Fruit fly (Drosophila melanogaster) whole organism, embryonic: ENCODE results near the gene APP-BP1.

Source experiments
- ATbp ChIP-seq: fragments of 200-800 bp; sonication (Bioruptor generic); optimal IDR thresholded peaks from 2 replicates; lab custom pipeline; 2017; ENCODE audit warnings: missing biosample characterization, mild to moderate bottlenecking, missing genetic modification characterization, missing genetic modification reagents
- Atf3 ChIP-seq: fragments of 200-800 bp; sonication (Bioruptor generic); optimal IDR thresholded peaks from 3 replicates; lab custom pipeline; 2016; ENCODE audit warnings: missing biosample characterization, missing genetic modification characterization
- Blimp-1 ChIP-seq: fragments of 200-800 bp; sonication (Bioruptor generic); optimal IDR thresholded peaks from 3 replicates; lab custom pipeline; 2018; ENCODE audit warnings: missing biosample characterization, missing genetic modification characterization, mild to moderate bottlenecking, moderate library complexity, missing genetic modification reagents
- C15 ChIP-seq: fragments of 200-800 bp; sonication (Bioruptor generic); IDR thresholded peaks from 3 replicates; pipeline ENCODE4 v1.3.6; 2022; ENCODE audit warnings: missing biosample characterization, missing genetic modification characterization
- CG11085 ChIP-seq: fragments of 200-800 bp; sonication (Bioruptor generic); IDR thresholded peaks from 2 replicates; pipeline ENCODE4 v1.3.6; 2022; ENCODE audit warnings: missing biosample characterization, missing genetic modification characterization
- CG13424 ChIP-seq: fragments of 200-800 bp; sonication (Bioruptor generic); optimal IDR thresholded peaks from 2 replicates; lab custom pipeline; 2019; ENCODE audit warnings: missing biosample characterization, mild to moderate bottlenecking, missing genetic modification characterization, moderate library complexity
- CG15479 ChIP-seq: fragments of 200-800 bp; sonication (Bioruptor generic); optimal IDR thresholded peaks from 3 replicates; lab custom pipeline; 2019; ENCODE audit warnings: missing biosample characterization, mild to moderate bottlenecking, missing genetic modification characterization, moderate library complexity
- CG1647 ChIP-seq: fragments of 200-800 bp; sonication (Bioruptor generic); optimal IDR thresholded peaks from 3 replicates; lab custom pipeline; 2016; ENCODE audit warnings: missing biosample characterization, missing genetic modification characterization
- CG16813 ChIP-seq: fragments of 200-800 bp; sonication (Bioruptor generic); IDR thresholded peaks from 3 replicates; pipeline ENCODE4 v1.3.6; 2022; ENCODE audit warnings: missing biosample characterization, missing genetic modification characterization; ENCODE audit not compliant: partially characterized antibody
- CG17568 ChIP-seq: fragments of 200-800 bp; sonication (Bioruptor generic); optimal IDR thresholded peaks from 2 replicates; lab custom pipeline; 2018; ENCODE audit warnings: missing biosample characterization, mild to moderate bottlenecking, missing genetic modification characterization, moderate library complexity
- CG18764 ChIP-seq: fragments of 200-800 bp; sonication (Bioruptor generic); optimal IDR thresholded peaks from 3 replicates; lab custom pipeline; 2016; ENCODE audit warnings: missing biosample characterization, missing genetic modification characterization
- CG2678 ChIP-seq: fragments of 200-800 bp; sonication (Bioruptor generic); optimal IDR thresholded peaks from 3 replicates; lab custom pipeline; 2019; ENCODE audit warnings: missing biosample characterization, mild to moderate bottlenecking, missing genetic modification characterization, moderate library complexity
- CG31224 ChIP-seq: fragments of 200-800 bp; sonication (Bioruptor generic); IDR thresholded peaks from 2 replicates; pipeline ENCODE4 v1.3.6; 2022; ENCODE audit warnings: missing biosample characterization, missing genetic modification characterization
- CG3726 ChIP-seq: fragments of 200-800 bp; sonication (Bioruptor generic); IDR thresholded peaks from 3 replicates; pipeline ENCODE4, ENCODE4 v1.3.6; 2022; ENCODE audit warnings: missing biosample characterization, missing genetic modification characterization
- CG5180 ChIP-seq: fragments of 200-800 bp; sonication (Bioruptor generic); optimal IDR thresholded peaks from 3 replicates; lab custom pipeline; 2017; ENCODE audit warnings: missing biosample characterization, missing genetic modification characterization, mild to moderate bottlenecking, moderate library complexity, missing genetic modification reagents
- CG5953 ChIP-seq: fragments of 200-800 bp; sonication (Bioruptor generic); IDR thresholded peaks from 2 replicates; pipeline ENCODE4 v1.3.6; 2022; ENCODE audit warnings: missing biosample characterization, missing genetic modification characterization
- CG6791 ChIP-seq: fragments of 200-800 bp; sonication (Bioruptor generic); IDR thresholded peaks from 3 replicates; pipeline ENCODE4 v1.3.6; 2022; ENCODE audit warnings: missing biosample characterization, missing genetic modification characterization; ENCODE audit not compliant: partially characterized antibody
- CG8478 ChIP-seq: fragments of >200 bp; optimal IDR thresholded peaks from 2 replicates; lab custom pipeline; 2018
- CG9437 ChIP-seq: fragments of 200-800 bp; sonication (Bioruptor generic); optimal IDR thresholded peaks from 2 replicates; lab custom pipeline; 2018; ENCODE audit warnings: missing biosample characterization, mild to moderate bottlenecking, missing genetic modification characterization
- D ChIP-seq, 2 experiments: fragments of 200-800 bp in 1 of 2; fragments of >200 bp in 1 of 2; sonication (Bioruptor generic) in 1 of 2; optimal IDR thresholded peaks; 2 replicates in 1 of 2; 3 replicates in 1 of 2; lab custom pipeline; 2017; ENCODE audit warnings: mild to moderate bottlenecking in 1 of 2, missing biosample characterization in 1 of 2, missing genetic modification characterization in 1 of 2, missing genetic modification reagents in 1 of 2
- Dip3 ChIP-seq: fragments of 200-800 bp; sonication (Bioruptor generic); optimal IDR thresholded peaks from 3 replicates; lab custom pipeline; 2016; ENCODE audit warnings: missing biosample characterization, missing genetic modification characterization
- Hr3 ChIP-seq: fragments of 200-800 bp; sonication (Bioruptor generic); optimal IDR thresholded peaks from 3 replicates; lab custom pipeline; 2016; ENCODE audit warnings: missing biosample characterization, missing genetic modification characterization
- PHDP ChIP-seq: fragments of 200-800 bp; sonication (Bioruptor generic); optimal IDR thresholded peaks from 3 replicates; lab custom pipeline; 2018; ENCODE audit warnings: missing biosample characterization, mild to moderate bottlenecking, missing genetic modification characterization, moderate library complexity
- Pdp1 ChIP-seq, 2 experiments: fragments of 200-800 bp; sonication (Bioruptor generic); optimal IDR thresholded peaks; 3 replicates each; lab custom pipeline; 2016; ENCODE audit warnings: missing biosample characterization in 2 of 2, missing genetic modification characterization in 2 of 2, mild to moderate bottlenecking in 1 of 2, moderate library complexity in 1 of 2
- Tbp ChIP-seq: fragments of >200 bp; optimal IDR thresholded peaks from 2 replicates; lab custom pipeline; 2018; ENCODE audit warnings: missing biosample characterization, missing genetic modification characterization
- aop ChIP-seq: fragments of 200-800 bp; sonication (Bioruptor generic); IDR thresholded peaks from 2 replicates; pipeline ENCODE4 v1.3.6; 2022; ENCODE audit warnings: missing biosample characterization, missing genetic modification characterization
- cas ChIP-seq: fragments of 200-800 bp; sonication (Bioruptor generic); IDR thresholded peaks from 2 replicates; pipeline ENCODE4 v1.3.6; 2022; ENCODE audit warnings: missing biosample characterization, missing genetic modification characterization
- cg ChIP-seq: fragments of 200-800 bp; sonication (Bioruptor generic); optimal IDR thresholded peaks from 3 replicates; lab custom pipeline; 2019; ENCODE audit warnings: missing biosample characterization, mild to moderate bottlenecking, missing genetic modification characterization, moderate library complexity
- corto ChIP-seq: fragments of 200-800 bp; sonication (Bioruptor generic); optimal IDR thresholded peaks from 2 replicates; lab custom pipeline; 2016; ENCODE audit warnings: missing biosample characterization, mild to moderate bottlenecking, missing genetic modification characterization, moderate library complexity
- croc ChIP-seq: fragments of 200-800 bp; sonication (Bioruptor generic); conservative IDR thresholded peaks from 3 replicates; pipeline ENCODE4 v1.3.6; 2022; ENCODE audit warnings: missing biosample characterization, missing genetic modification characterization
- disco-r ChIP-seq: fragments of 200-800 bp; sonication (Bioruptor generic); optimal IDR thresholded peaks from 2 replicates; lab custom pipeline; 2016; ENCODE audit warnings: missing biosample characterization, missing genetic modification characterization
- ems ChIP-seq: fragments of 200-800 bp; sonication (Bioruptor generic); optimal IDR thresholded peaks from 3 replicates; lab custom pipeline; 2016; ENCODE audit warnings: missing biosample characterization, missing genetic modification characterization
- ind ChIP-seq: fragments of 200-800 bp; sonication (Bioruptor generic); optimal IDR thresholded peaks from 3 replicates; lab custom pipeline; 2016; ENCODE audit warnings: missing biosample characterization, missing genetic modification characterization
- insv ChIP-seq, 2 experiments: fragments of 200-800 bp; sonication (Bioruptor generic); optimal IDR thresholded peaks; 3 replicates each; lab custom pipeline; 2016 to 2018; ENCODE audit warnings: missing biosample characterization in 2 of 2, missing genetic modification characterization in 2 of 2
- lbe ChIP-seq: fragments of 200-800 bp; sonication (Bioruptor generic); optimal IDR thresholded peaks from 2 replicates; lab custom pipeline; 2016; ENCODE audit warnings: missing biosample characterization, mild to moderate bottlenecking, missing genetic modification characterization
- lov ChIP-seq, 2 experiments: fragments of 200-800 bp in 1 of 2; fragments of >200 bp in 1 of 2; sonication (Bioruptor generic) in 1 of 2; IDR thresholded peaks in 1 of 2; optimal IDR thresholded peaks in 1 of 2; 2 replicates in 1 of 2; 3 replicates in 1 of 2; pipeline versions ENCODE4 v1.3.6 to Lab custom; 2017 to 2022; ENCODE audit warnings: missing biosample characterization in 1 of 2, missing genetic modification characterization in 1 of 2
- nerfin-1 ChIP-seq: fragments of 200-800 bp; sonication (Bioruptor generic); optimal IDR thresholded peaks from 3 replicates; lab custom pipeline; 2019; ENCODE audit warnings: missing biosample characterization, mild to moderate bottlenecking, missing genetic modification characterization, moderate library complexity
- nerfin-2 ChIP-seq: fragments of 200-800 bp; sonication (Bioruptor generic); IDR thresholded peaks from 2 replicates; pipeline ENCODE4 v1.3.6; 2022; ENCODE audit warnings: missing biosample characterization, missing genetic modification characterization; ENCODE audit not compliant: partially characterized antibody
- phol ChIP-seq: fragments of 200-800 bp; sonication (Bioruptor generic); optimal IDR thresholded peaks from 3 replicates; lab custom pipeline; 2018; ENCODE audit warnings: missing biosample characterization, mild to moderate bottlenecking, missing genetic modification characterization, moderate library complexity
- psq ChIP-seq: fragments of 200-800 bp; sonication (Bioruptor generic); optimal IDR thresholded peaks from 2 replicates; lab custom pipeline; 2017; ENCODE audit warnings: missing biosample characterization, missing genetic modification characterization
- schlank ChIP-seq: fragments of 200-800 bp; sonication (Bioruptor generic); optimal IDR thresholded peaks from 2 replicates; lab custom pipeline; 2018; ENCODE audit warnings: missing biosample characterization, mild to moderate bottlenecking, missing genetic modification characterization
- sim ChIP-seq: fragments of 200-800 bp; sonication (Bioruptor generic); IDR thresholded peaks from 2 replicates; pipeline ENCODE4 v1.3.6; 2022; ENCODE audit warnings: missing biosample characterization, missing genetic modification characterization
- sisA ChIP-seq: fragments of 200-800 bp; sonication (Bioruptor generic); IDR thresholded peaks from 2 replicates; pipeline ENCODE4 v1.3.6; 2022; ENCODE audit warnings: missing biosample characterization, missing genetic modification characterization
- sug ChIP-seq: fragments of 200-800 bp; optimal IDR thresholded peaks from 2 replicates; lab custom pipeline; 2019; ENCODE audit warnings: missing biosample characterization, mild to moderate bottlenecking, missing genetic modification characterization, moderate library complexity
- tll ChIP-seq, 2 experiments: fragments of 200-800 bp in 1 of 2; fragments of >200 bp in 1 of 2; sonication (Bioruptor generic) in 1 of 2; optimal IDR thresholded peaks; 2 replicates each; lab custom pipeline; 2017 to 2019; ENCODE audit warnings: missing biosample characterization in 2 of 2, missing genetic modification characterization in 2 of 2, mild to moderate bottlenecking in 1 of 2, moderate library complexity in 1 of 2
- toy ChIP-seq: fragments of 200-800 bp; sonication (Bioruptor generic); IDR thresholded peaks from 2 replicates; pipeline ENCODE4 v1.3.6; 2022; ENCODE audit warnings: missing biosample characterization, missing genetic modification characterization
- vvl ChIP-seq: fragments of 200-800 bp; sonication (Bioruptor generic); IDR thresholded peaks from 2 replicates; pipeline ENCODE4 v1.3.6; 2022; ENCODE audit warnings: missing biosample characterization, missing genetic modification characterization

The APP-BP1 gene

DNA sequence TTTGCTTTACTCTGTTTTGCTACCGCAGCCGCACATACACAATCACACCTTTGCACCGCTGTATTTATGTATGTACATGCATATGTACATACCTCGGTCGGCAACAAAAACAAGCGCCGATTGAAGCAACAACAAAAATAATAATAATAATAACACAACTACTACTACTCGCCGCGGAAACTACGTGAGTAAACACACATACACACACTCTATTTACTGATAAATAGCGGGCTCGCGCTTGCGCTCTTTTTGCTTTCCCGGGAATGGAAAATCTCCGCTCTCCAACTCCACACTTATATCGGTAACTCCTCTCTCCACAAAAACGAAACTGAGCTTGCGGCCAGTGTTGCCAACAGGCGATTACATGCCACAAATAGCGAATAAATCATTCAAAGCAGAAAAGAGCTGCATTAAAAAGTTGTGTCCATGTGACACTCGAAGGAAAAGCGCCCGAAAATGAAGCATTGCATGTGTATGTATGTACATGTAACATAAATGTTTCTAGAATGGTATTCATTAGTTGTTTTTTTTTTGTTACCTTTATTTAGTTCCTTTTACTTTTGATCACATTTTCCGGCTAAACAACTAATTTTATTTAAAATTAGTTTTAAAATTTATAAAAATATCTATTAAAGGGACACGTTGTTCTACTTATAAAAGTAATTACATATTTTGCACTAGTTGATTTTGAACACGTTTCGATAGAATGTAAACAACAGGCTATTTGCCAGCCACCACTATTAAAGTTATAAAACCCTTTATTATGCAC lies 20.6 kb downstream of the APP-BP1 start (continued):
- TF ChIP-seq croc (no peak), cas (GFP tag; lab: Robert Waterston, UW) (no peak), CG16813 (GFP tag; lab: Robert Waterston, UW) (no peak), nerfin-1 (peak; percentile 86), Dip3 (GFP tag; lab: Kevin White, UChicago) (peak; percentile 31), CG18764 (GFP tag; lab: Kevin White, UChicago) (peak; percentile 40), CG6791 (no peak), CG1647 (GFP tag; lab: Kevin White, UChicago) (peak; percentile 47), CG11085 (GFP tag; lab: Robert Waterston, UW) (no peak; the same call in 1 of the 2 replicates), cg (peak; percentile 99), aop (GFP tag; lab: Robert Waterston, UW) (no peak), Pdp1 (GFP tag; optimal IDR thresholded peaks at IDR 0.05; lab: Kevin White, UChicago) (peak; percentile 55 to 75), CG31224 (GFP tag; lab: Robert Waterston, UW) (no peak), schlank (tag; lab: Kevin White, UChicago) (peak; percentile 85), vvl (GFP tag; lab: Robert Waterston, UW) (peak; percentile 75; the same call in 1 of the 2 replicates), sim (GFP tag; lab: Robert Waterston, UW) (peak; percentile 77), nerfin-2 (no peak), CG15479 (GFP tag; lab: Kevin White, UChicago) (peak; percentile 86), lbe (peak; percentile 11), Blimp-1 (peak; percentile 55), ems (GFP tag; lab: Kevin White, UChicago) (peak; percentile 15), sisA (GFP tag; lab: Robert Waterston, UW) (no peak), Hr3 (GFP tag; lab: Kevin White, UChicago) (peak; percentile 19), CG5953 (GFP tag; lab: Robert Waterston, UW) (peak; percentile 49), psq (GFP tag; lab: Kevin White, UChicago) (peak; percentile 67), disco-r (peak; percentile 76), CG13424 (tag; lab: Kevin White, UChicago) (peak; percentile 72), CG3726 (GFP tag; lab: Robert Waterston, UW) (no peak), CG2678 (tag; lab: Kevin White, UChicago) (peak; percentile 84), toy (GFP tag; lab: Robert Waterston, UW) (no peak), CG8478 (lab: Kevin White, UChicago) (no peak), phol (tag; lab: Kevin White, UChicago) (peak; percentile 25), lov (optimal IDR thresholded peaks at IDR 0.05; lab: Kevin White, UChicago) (no peak), lov (GFP tag; IDR thresholded peaks at IDR 0.05; lab: Robert Waterston, UW) (peak; percentile 84; the same call in 2 of the 3 replicates), PHDP (tag; lab: Kevin White, UChicago) (peak; percentile 55), sug (tag; lab: Kevin White, UChicago) (peak; percentile 85), CG17568 (GFP tag; lab: Kevin White, UChicago) (peak; percentile 90), corto (GFP tag; lab: Kevin White, UChicago) (peak; percentile 74), ATbp (GFP tag; lab: Kevin White, UChicago) (peak; percentile 94), Atf3 (GFP tag; lab: Kevin White, UChicago) (peak; percentile 42), insv (GFP tag; optimal IDR thresholded peaks at IDR 0.05; lab: Kevin White, UChicago) (peak in 1 of 2 experiments; percentile 78), Tbp (no peak), CG9437 (GFP tag; lab: Kevin White, UChicago) (no peak), C15 (GFP tag; lab: Robert Waterston, UW) (0 out of 3 replicates have a peak, but pooled peaks have one; percentile 66), ind (GFP tag; lab: Kevin White, UChicago) (no peak), CG5180 (GFP tag; lab: Kevin White, UChicago) (peak; percentile 77), tll (GFP tag; optimal IDR thresholded peaks at IDR 0.05; lab: Kevin White, UChicago) (peak in 1 of 2 experiments; percentile 56), D (optimal IDR thresholded peaks at IDR 0.05; lab: Kevin White, UChicago) (no peak), D (GFP tag; optimal IDR thresholded peaks at IDR 0.05; lab: Kevin White, UChicago) (peak; percentile 61)
